Fruit fly (Drosophila melanogaster): ENCODE results near the gene Qsox4.

The Qsox4 gene

dm6 chr3R:23669401-23670216 lies 33.0 kb upstream of the Qsox4 start, which contains the start of gene CG31145 (continued):
- TF ChIP-seq CG5180 (GFP tag; optimal IDR thresholded peaks at IDR 0.05) (peak; percentile 94), Antp (GFP tag; optimal IDR thresholded peaks at IDR 0.05) (peak; percentile 99), knrl (GFP tag; IDR thresholded peaks at IDR 0.05; ENCODE audit: partially characterized antibody) (peak; percentile 37; the same call in 1 of the 3 replicates), CG43689 (GFP tag; IDR thresholded peaks at IDR 0.05) (peak; percentile 96), CG8359 (GFP tag; optimal IDR thresholded peaks at IDR 0.05; ENCODE audit: borderline replicate concordance) (peak; percentile 96), shn (GFP tag; optimal IDR thresholded peaks at IDR 0.05) (peak; percentile 100), Dip3 (GFP tag; optimal IDR thresholded peaks at IDR 0.05) (peak; percentile 99), CG11456 (GFP tag; IDR thresholded peaks at IDR 0.05) (peak; percentile 99), CG3726 (GFP tag; IDR thresholded peaks at IDR 0.05) (peak; percentile 99), Lpt (GFP tag; optimal IDR thresholded peaks at IDR 0.05) (no peak), Ssrp (tag; optimal IDR thresholded peaks at IDR 0.05) (peak; percentile 100), sens (GFP tag) (peak; percentile 100), sima (GFP tag; optimal IDR thresholded peaks at IDR 0.05) (peak; percentile 98), CG17385 (GFP tag; optimal IDR thresholded peaks at IDR 0.05) (peak; percentile 99), ken (GFP tag; IDR thresholded peaks at IDR 0.05) (peak; percentile 99), klu (GFP tag; IDR thresholded peaks at IDR 0.05) (peak; percentile 99), CG32532 (GFP tag; IDR thresholded peaks at IDR 0.05) (peak; percentile 99), CG10654 (GFP tag; optimal IDR thresholded peaks at IDR 0.05) (peak; percentile 99), E2f1 (GFP tag; IDR thresholded peaks at IDR 0.05) (peak; percentile 99), CG2202 (tag; optimal IDR thresholded peaks at IDR 0.05) (peak; percentile 96), lab (GFP tag; optimal IDR thresholded peaks at IDR 0.05) (peak; percentile 100), CG34422 (GFP tag; IDR thresholded peaks at IDR 0.05) (peak; percentile 99), CG10959 (GFP tag; IDR thresholded peaks at IDR 0.05) (peak; percentile 95), CG5245 (GFP tag; optimal IDR thresholded peaks at IDR 0.05) (peak; percentile 99), hbn (GFP tag; IDR thresholded peaks at IDR 0.05; ENCODE audit: partially characterized antibody) (no peak; the same call in 1 of the 2 replicates), CG14860 (GFP tag; IDR thresholded peaks at IDR 0.05; ENCODE audit: partially characterized antibody) (no peak), stwl (tag; optimal IDR thresholded peaks at IDR 0.05) (peak; percentile 31), C15 (GFP tag; IDR thresholded peaks at IDR 0.05) (peak; percentile 97), ato (GFP tag; IDR thresholded peaks at IDR 0.05; ENCODE audit: partially characterized antibody) (peak; percentile 64; the same call in 1 of the 2 replicates), chn (GFP tag; optimal IDR thresholded peaks at IDR 0.05) (peak; percentile 99), HLH4C (GFP tag; IDR thresholded peaks at IDR 0.05; ENCODE audit: partially characterized antibody) (no peak), Sox102F (GFP tag; optimal IDR thresholded peaks at IDR 0.05) (peak; percentile 100), stc (GFP tag; IDR thresholded peaks at IDR 0.05) (peak; percentile 99), HLH54F (GFP tag; optimal IDR thresholded peaks at IDR 0.05) (peak; percentile 100), CG11093 (GFP tag; IDR thresholded peaks at IDR 0.05) (peak; percentile 99), CG8290 (GFP tag; optimal IDR thresholded peaks at IDR 0.05) (peak; percentile 98), CG8290 (tag; optimal IDR thresholded peaks at IDR 0.05) (peak; percentile 91 to 98), Atf-2 (GFP tag; optimal IDR thresholded peaks at IDR 0.05) (peak; percentile 100), pita (GFP tag; optimal IDR thresholded peaks at IDR 0.05) (no peak), Hr3 (GFP tag; optimal IDR thresholded peaks at IDR 0.05) (peak; percentile 100), CG13624 (GFP tag; optimal IDR thresholded peaks at IDR 0.05) (peak; percentile 100), CG9876 (GFP tag; optimal IDR thresholded peaks at IDR 0.05) (peak; percentile 99), sob (GFP tag; IDR thresholded peaks at IDR 0.05) (peak; percentile 99), CG3281 (GFP tag; optimal IDR thresholded peaks at IDR 0.05) (peak; percentile 100), CG11504 (tag; optimal IDR thresholded peaks at IDR 0.05) (peak; percentile 99), CG15601 (tag; optimal IDR thresholded peaks at IDR 0.05) (peak; percentile 98), maf-S (GFP tag; optimal IDR thresholded peaks at IDR 0.05) (peak; percentile 99), CG33557 (GFP tag; optimal IDR thresholded peaks at IDR 0.05) (peak; percentile 87), CG12236 (GFP tag; optimal IDR thresholded peaks at IDR 0.05) (peak; percentile 99)

All from whole organism, embryonic.